Worm (Caenorhabditis elegans) whole organism, L4 larva: Measurements from ENCODE around the gene snr-6.

Experiments used
- ces-1 ChIP-seq: fragments of 150-350 bp; sonication (generic microtip); optimal IDR thresholded peaks from 4 replicates; lab custom pipeline; 2014; ENCODE audit warnings: missing biosample characterization, missing genetic modification reagents, missing genetic modification characterization
- daf-12 ChIP-seq: fragments of 150-350 bp; optimal IDR thresholded peaks from 2 replicates; lab custom pipeline; 2014; ENCODE audit warnings: missing biosample characterization, missing genetic modification reagents, missing genetic modification characterization
- fos-1 ChIP-seq: fragments of 150-350 bp; optimal IDR thresholded peaks from 2 replicates; lab custom pipeline; 2014; ENCODE audit warnings: missing biosample characterization, missing genetic modification characterization
- hlh-30 ChIP-seq: sonication (generic microtip); optimal IDR thresholded peaks from 2 replicates; lab custom pipeline; 2017; ENCODE audit warnings: antibody characterized with exemption, mild to moderate bottlenecking, missing genetic modification characterization, missing compliant biosample characterization; ENCODE audit not compliant: insufficient read depth
- lin-13 ChIP-seq: fragments of 150-350 bp; optimal IDR thresholded peaks from 2 replicates; lab custom pipeline; 2014; ENCODE audit warnings: missing biosample characterization, missing genetic modification reagents, missing genetic modification characterization
- madf-5 ChIP-seq, 2 experiments: fragments of 200-800 bp; sonication (Bioruptor generic); IDR thresholded peaks; 2 replicates each; pipeline ENCODE4 v1.3.6; 2022; ENCODE audit warnings: missing compliant biosample characterization in 2 of 2, missing genetic modification characterization in 2 of 2
- nhr-237 ChIP-seq: sonication (generic microtip); optimal IDR thresholded peaks from 2 replicates; lab custom pipeline; 2017; ENCODE audit warnings: missing biosample characterization, missing genetic modification characterization
- tag-97 ChIP-seq: fragments of 200-800 bp; sonication (Bioruptor generic); IDR thresholded peaks from 2 replicates; pipeline ENCODE4 v1.3.6; 2022; ENCODE audit warnings: missing genetic modification characterization, missing compliant biosample characterization
- unc-130 ChIP-seq: sonication (generic microtip); optimal IDR thresholded peaks from 2 replicates; lab custom pipeline; 2016; ENCODE audit warnings: missing genetic modification reagents, missing genetic modification characterization, missing compliant biosample characterization
- unc-62 ChIP-seq, 3 experiments: fragments of 150-350 bp in 1 of 3; sonication (generic microtip); optimal IDR thresholded peaks in 2 of 3; peaks in 1 of 3; 1 replicate in 1 of 3; 2 replicates in 2 of 3; lab custom pipeline; 2014 to 2017; ENCODE audit warnings: missing biosample characterization in 3 of 3, missing genetic modification characterization in 3 of 3, missing genetic modification reagents in 3 of 3, missing genotype in 1 of 3
- zag-1 ChIP-seq: fragments of 150-350 bp; optimal IDR thresholded peaks from 2 replicates; lab custom pipeline; 2014; ENCODE audit warnings: missing biosample characterization, missing genetic modification characterization
- zfp-3 ChIP-seq: fragments of 200-800 bp; sonication (Bioruptor generic); conservative IDR thresholded peaks from 2 replicates; pipeline ENCODE4 v1.3.6; 2022; ENCODE audit warnings: missing genetic modification reagents, missing genetic modification characterization, missing compliant biosample characterization

- no peak for TF ChIP-seq unc-62 (GFP tag; optimal IDR thresholded peaks at IDR 0.05 in 1 of 2; lab: Kevin White, UChicago)
- TF ChIP-seq unc-62 (tag; optimal IDR thresholded peaks at IDR 0.05; lab: Kevin White, UChicago): no peak
- no peak for TF ChIP-seq unc-130 (GFP tag; lab: Kevin White, UChicago)
- no peak for TF ChIP-seq ces-1
- no peak for TF ChIP-seq zfp-3
- no peak for TF ChIP-seq tag-97 (GFP tag; lab: Robert Waterston, UW)
- TF ChIP-seq fos-1: no peak
- TF ChIP-seq nhr-237 (tag; lab: Kevin White, UChicago): no peak
- TF ChIP-seq madf-5 (GFP tag; IDR thresholded peaks at IDR 0.05; lab: Robert Waterston, UW): no peak
- TF ChIP-seq hlh-30 (tag; lab: Kevin White, UChicago): no peak
- no peak for TF ChIP-seq daf-12 (tag; lab: Kevin White, UChicago)
- no peak for TF ChIP-seq lin-13 (GFP tag; lab: Kevin White, UChicago)
- no peak for TF ChIP-seq zag-1 (tag; lab: Kevin White, UChicago)
These were observed 780 bp upstream of the snr-6 start, which contains the start of gene Y49E10.16 for ce11 chrIII:12430209-12430608.
